Worm (Caenorhabditis elegans) whole organism, L3 larva: ENCODE results near the gene Y57G11C.22.

Source experiments
- ceh-28 ChIP-seq: fragments of 150-350 bp; optimal IDR thresholded peaks from 2 replicates; lab custom pipeline; 2014; ENCODE audit warnings: missing biosample characterization, missing genetic modification reagents, missing genetic modification characterization
- elt-2 ChIP-seq: sonication (generic microtip); optimal IDR thresholded peaks from 2 replicates; lab custom pipeline; 2016; ENCODE audit warnings: missing genetic modification reagents, mild to moderate bottlenecking, missing genetic modification characterization, missing compliant biosample characterization
- elt-3 ChIP-seq, 3 experiments: fragments of 150-350 bp in 1 of 3; sonication (generic microtip) in 2 of 3; optimal IDR thresholded peaks; 2 replicates in 2 of 3; 4 replicates in 1 of 3; lab custom pipeline; 2014 to 2017; ENCODE audit warnings: missing biosample characterization in 3 of 3, missing genetic modification characterization in 3 of 3
- fos-1 ChIP-seq: fragments of 150-350 bp; optimal IDR thresholded peaks from 2 replicates; lab custom pipeline; 2014; ENCODE audit warnings: missing biosample characterization, missing genetic modification characterization
- hmg-11 ChIP-seq: sonication (generic microtip); optimal IDR thresholded peaks from 2 replicates; lab custom pipeline; 2016; ENCODE audit warnings: missing genetic modification characterization, missing compliant biosample characterization
- nhr-67 ChIP-seq: fragments of 150-350 bp; optimal IDR thresholded peaks from 2 replicates; lab custom pipeline; 2014; ENCODE audit warnings: missing biosample characterization, missing genetic modification characterization
- snpc-4 ChIP-seq: fragments of 150-350 bp; optimal IDR thresholded peaks from 2 replicates; lab custom pipeline; 2014; ENCODE audit warnings: missing biosample characterization, missing genetic modification characterization
- tbx-2 ChIP-seq: sonication (generic microtip); optimal IDR thresholded peaks from 2 replicates; lab custom pipeline; 2016; ENCODE audit warnings: mild to moderate bottlenecking, missing genetic modification characterization, missing compliant biosample characterization
- ztf-11 ChIP-seq: fragments of 150-350 bp; optimal IDR thresholded peaks from 2 replicates; lab custom pipeline; 2014; ENCODE audit warnings: missing biosample characterization, missing genetic modification characterization

- TF ChIP-seq ztf-11 (tag; lab: Kevin White, UChicago) (no peak), tbx-2 (tag; lab: Kevin White, UChicago) (no peak), elt-3 (tag; optimal IDR thresholded peaks at IDR 0.05; lab: Kevin White, UChicago) (no peak), hmg-11 (tag; lab: Kevin White, UChicago) (no peak), fos-1 (tag; lab: Kevin White, UChicago) (no peak), nhr-67 (tag; lab: Kevin White, UChicago) (no peak), snpc-4 (tag; lab: Kevin White, UChicago) (no peak), ceh-28 (tag; lab: Kevin White, UChicago) (no peak), elt-2 (tag; lab: Kevin White, UChicago) (no peak)
These were observed 10.8 kb upstream of the Y57G11C.22 start for ce11 chrIV:14826151-14826757.
